Fruit fly (Drosophila melanogaster) whole organism, embryonic: ENCODE results near the gene Rad60.

Experiments used
- Bdp1 ChIP-seq: fragments of 200-800 bp; sonication (Bioruptor generic); optimal IDR thresholded peaks from 3 replicates; lab custom pipeline; 2016; ENCODE audit warnings: missing biosample characterization, missing genetic modification characterization
- Bgb ChIP-seq: fragments of 200-800 bp; sonication (Bioruptor generic); IDR thresholded peaks from 2 replicates; pipeline ENCODE4 v1.3.6; 2022; ENCODE audit warnings: missing biosample characterization, missing genetic modification characterization; ENCODE audit not compliant: partially characterized antibody
- C15 ChIP-seq: fragments of 200-800 bp; sonication (Bioruptor generic); IDR thresholded peaks from 3 replicates; pipeline ENCODE4 v1.3.6; 2022; ENCODE audit warnings: missing biosample characterization, missing genetic modification characterization
- CG10366 ChIP-seq: fragments of 200-800 bp; sonication (Bioruptor generic); IDR thresholded peaks from 2 replicates; pipeline ENCODE4 v1.3.6; 2022; ENCODE audit warnings: missing biosample characterization, missing genetic modification characterization
- CG11085 ChIP-seq: fragments of 200-800 bp; sonication (Bioruptor generic); IDR thresholded peaks from 2 replicates; pipeline ENCODE4 v1.3.6; 2022; ENCODE audit warnings: missing biosample characterization, missing genetic modification characterization
- CG11560 ChIP-seq: fragments of 200-800 bp; sonication (Bioruptor generic); IDR thresholded peaks from 3 replicates; pipeline ENCODE4 v1.3.6; 2022; ENCODE audit warnings: missing biosample characterization, missing genetic modification characterization
- CG12155 ChIP-seq: fragments of 200-800 bp; sonication (Bioruptor generic); optimal IDR thresholded peaks from 3 replicates; lab custom pipeline; 2016; ENCODE audit warnings: missing biosample characterization, missing genetic modification characterization
- CG14014 ChIP-seq: fragments of 200-800 bp; sonication (Bioruptor generic); IDR thresholded peaks from 2 replicates; pipeline ENCODE4 v1.3.6; 2022; ENCODE audit warnings: missing biosample characterization, missing genetic modification characterization
- CG14860 ChIP-seq: fragments of 200-800 bp; sonication (Bioruptor generic); IDR thresholded peaks from 3 replicates; pipeline ENCODE4 v1.3.6; 2022; ENCODE audit warnings: missing biosample characterization, missing genetic modification characterization; ENCODE audit not compliant: partially characterized antibody
- CG17359 ChIP-seq: fragments of 200-800 bp; sonication (Bioruptor generic); optimal IDR thresholded peaks from 3 replicates; lab custom pipeline; 2018; ENCODE audit warnings: missing biosample characterization, mild to moderate bottlenecking, missing genetic modification characterization, moderate library complexity
- CG17912 ChIP-seq: fragments of 200-800 bp; sonication (Bioruptor generic); optimal IDR thresholded peaks from 2 replicates; lab custom pipeline; 2018; ENCODE audit warnings: missing biosample characterization, mild to moderate bottlenecking, missing genetic modification characterization
- CG2199 ChIP-seq: fragments of 200-800 bp; sonication (Bioruptor generic); IDR thresholded peaks from 3 replicates; pipeline ENCODE4 v1.3.6; 2022; ENCODE audit warnings: missing biosample characterization, missing genetic modification characterization
- CG2202 ChIP-seq: fragments of 200-800 bp; sonication (Bioruptor generic); optimal IDR thresholded peaks from 2 replicates; lab custom pipeline; 2018; ENCODE audit warnings: missing biosample characterization, mild to moderate bottlenecking, missing genetic modification characterization
- CG32767 ChIP-seq: fragments of 200-800 bp; sonication (Bioruptor generic); IDR thresholded peaks from 2 replicates; pipeline ENCODE4 v1.3.6; 2022; ENCODE audit warnings: missing biosample characterization, missing genetic modification characterization
- CG3726 ChIP-seq: fragments of 200-800 bp; sonication (Bioruptor generic); IDR thresholded peaks from 3 replicates; pipeline ENCODE4, ENCODE4 v1.3.6; 2022; ENCODE audit warnings: missing biosample characterization, missing genetic modification characterization
- CG5180 ChIP-seq: fragments of 200-800 bp; sonication (Bioruptor generic); optimal IDR thresholded peaks from 3 replicates; lab custom pipeline; 2017; ENCODE audit warnings: missing biosample characterization, missing genetic modification characterization, mild to moderate bottlenecking, moderate library complexity, missing genetic modification reagents
- CG5953 ChIP-seq: fragments of 200-800 bp; sonication (Bioruptor generic); IDR thresholded peaks from 2 replicates; pipeline ENCODE4 v1.3.6; 2022; ENCODE audit warnings: missing biosample characterization, missing genetic modification characterization
- CG6654 ChIP-seq: fragments of 200-800 bp; sonication (Bioruptor generic); optimal IDR thresholded peaks from 2 replicates; lab custom pipeline; 2017; ENCODE audit warnings: missing biosample characterization, mild to moderate bottlenecking, missing genetic modification characterization
- CG7556 ChIP-seq: fragments of 200-800 bp; sonication (Bioruptor generic); optimal IDR thresholded peaks from 2 replicates; lab custom pipeline; 2017; ENCODE audit warnings: missing biosample characterization, mild to moderate bottlenecking, missing genetic modification characterization
- CHES-1-like ChIP-seq: fragments of 200-800 bp; sonication (Bioruptor generic); optimal IDR thresholded peaks from 2 replicates; lab custom pipeline; 2016; ENCODE audit warnings: missing biosample characterization, missing genetic modification characterization
- Camta ChIP-seq: fragments of 200-800 bp; sonication (Bioruptor generic); optimal IDR thresholded peaks from 2 replicates; lab custom pipeline; 2016; ENCODE audit warnings: missing biosample characterization, missing genetic modification characterization
- Dad ChIP-seq: fragments of 200-800 bp; sonication (Bioruptor generic); optimal IDR thresholded peaks from 3 replicates; lab custom pipeline; 2016; ENCODE audit warnings: missing biosample characterization, missing genetic modification characterization
- Dek ChIP-seq: fragments of 200-800 bp; sonication (Bioruptor generic); optimal IDR thresholded peaks from 3 replicates; lab custom pipeline; 2019; ENCODE audit warnings: missing biosample characterization, mild to moderate bottlenecking, missing genetic modification characterization, moderate library complexity
- Dip3 ChIP-seq: fragments of 200-800 bp; sonication (Bioruptor generic); optimal IDR thresholded peaks from 3 replicates; lab custom pipeline; 2016; ENCODE audit warnings: missing biosample characterization, missing genetic modification characterization
- Ets97D ChIP-seq: fragments of 200-800 bp; sonication (Bioruptor generic); optimal IDR thresholded peaks from 3 replicates; lab custom pipeline; 2016; ENCODE audit warnings: missing biosample characterization, missing genetic modification characterization
- Hr51 ChIP-seq, 2 experiments: fragments of 200-800 bp; sonication (Bioruptor generic); optimal IDR thresholded peaks; 2 replicates in 1 of 2; 3 replicates in 1 of 2; lab custom pipeline; 2016 to 2018; ENCODE audit warnings: missing biosample characterization in 2 of 2, missing genetic modification characterization in 2 of 2, mild to moderate bottlenecking in 1 of 2, moderate library complexity in 1 of 2
- Hr78 ChIP-seq, 2 experiments: fragments of 200-800 bp in 1 of 2; fragments of >200 bp in 1 of 2; sonication (Bioruptor generic) in 1 of 2; optimal IDR thresholded peaks; 2 replicates each; lab custom pipeline; 2017 to 2019; ENCODE audit warnings: missing biosample characterization in 2 of 2, missing genetic modification characterization in 2 of 2, mild to moderate bottlenecking in 1 of 2, moderate library complexity in 1 of 2
- Nf-YC ChIP-seq: fragments of 200-800 bp; optimal IDR thresholded peaks from 3 replicates; lab custom pipeline; 2019; ENCODE audit warnings: missing biosample characterization, mild to moderate bottlenecking, missing genetic modification characterization, moderate library complexity
- Ptx1 ChIP-seq: fragments of 200-800 bp; sonication (Bioruptor generic); IDR thresholded peaks from 2 replicates; pipeline ENCODE4 v1.3.6; 2022; ENCODE audit warnings: missing biosample characterization, missing genetic modification characterization
- TFAM ChIP-seq: fragments of 200-800 bp; sonication (Bioruptor generic); optimal IDR thresholded peaks from 2 replicates; lab custom pipeline; 2017; ENCODE audit warnings: missing biosample characterization, missing genetic modification characterization, inconsistent platforms
- az2 ChIP-seq: fragments of 200-800 bp; sonication (Bioruptor generic); optimal IDR thresholded peaks from 3 replicates; lab custom pipeline; 2016; ENCODE audit warnings: missing biosample characterization, missing genetic modification characterization
- cas ChIP-seq: fragments of 200-800 bp; sonication (Bioruptor generic); IDR thresholded peaks from 2 replicates; pipeline ENCODE4 v1.3.6; 2022; ENCODE audit warnings: missing biosample characterization, missing genetic modification characterization
- cg ChIP-seq: fragments of 200-800 bp; sonication (Bioruptor generic); optimal IDR thresholded peaks from 3 replicates; lab custom pipeline; 2019; ENCODE audit warnings: missing biosample characterization, mild to moderate bottlenecking, missing genetic modification characterization, moderate library complexity
- chm ChIP-seq: fragments of 200-800 bp; sonication (Bioruptor generic); IDR thresholded peaks from 2 replicates; pipeline ENCODE4 v1.3.6; 2022; ENCODE audit warnings: missing biosample characterization, missing genetic modification characterization
- cwo ChIP-seq: fragments of 200-800 bp; sonication (Bioruptor generic); optimal IDR thresholded peaks from 3 replicates; lab custom pipeline; 2017; ENCODE audit warnings: missing biosample characterization, missing genetic modification characterization, mild to moderate bottlenecking, moderate library complexity, missing genetic modification reagents
- dm ChIP-seq: fragments of 200-800 bp; sonication (Bioruptor generic); optimal IDR thresholded peaks from 3 replicates; lab custom pipeline; 2016; ENCODE audit warnings: missing biosample characterization, missing genetic modification characterization
- ewg ChIP-seq: fragments of 200-800 bp; sonication (Bioruptor generic); optimal IDR thresholded peaks from 3 replicates; lab custom pipeline; 2017; ENCODE audit warnings: mild to moderate bottlenecking, missing biosample characterization, missing genetic modification reagents, missing genetic modification characterization
- fd3F ChIP-seq: fragments of 200-800 bp; sonication (Bioruptor generic); optimal IDR thresholded peaks from 2 replicates; lab custom pipeline; 2018; ENCODE audit warnings: missing biosample characterization, mild to moderate bottlenecking, missing genetic modification characterization, moderate library complexity
- gfzf ChIP-seq: fragments of 200-800 bp; sonication (Bioruptor generic); optimal IDR thresholded peaks from 2 replicates; lab custom pipeline; 2016; ENCODE audit warnings: missing biosample characterization, mild to moderate bottlenecking, missing genetic modification characterization, moderate library complexity
- gsb ChIP-seq: fragments of 200-800 bp; sonication (Bioruptor generic); IDR thresholded peaks from 2 replicates; pipeline ENCODE4 v1.3.6; 2022; ENCODE audit warnings: missing biosample characterization, missing genetic modification characterization
- nau ChIP-seq: fragments of 200-800 bp; sonication (Bioruptor generic); optimal IDR thresholded peaks from 3 replicates; lab custom pipeline; 2017; ENCODE audit warnings: missing biosample characterization, mild to moderate bottlenecking, missing genetic modification characterization, missing genetic modification reagents
- pan ChIP-seq, 4 experiments: fragments of >200 bp in 3 of 4; fragments of 200-800 bp in 1 of 4; sonication (Bioruptor generic) in 1 of 4; optimal IDR thresholded peaks in 3 of 4; IDR thresholded peaks in 1 of 4; 2 replicates each; pipeline versions ENCODE4 v1.3.6 to Lab custom; 2017 to 2022; ENCODE audit warnings: missing biosample characterization in 2 of 4, missing genetic modification characterization in 2 of 4, mixed read lengths in 1 of 4
- pita ChIP-seq: fragments of 200-800 bp; sonication (Bioruptor generic); optimal IDR thresholded peaks from 2 replicates; lab custom pipeline; 2017; ENCODE audit warnings: missing biosample characterization, mild to moderate bottlenecking, missing genetic modification characterization
- psq ChIP-seq: fragments of 200-800 bp; sonication (Bioruptor generic); optimal IDR thresholded peaks from 2 replicates; lab custom pipeline; 2017; ENCODE audit warnings: missing biosample characterization, missing genetic modification characterization
- seq ChIP-seq: fragments of 200-800 bp; sonication (Bioruptor generic); IDR thresholded peaks from 2 replicates; pipeline ENCODE4 v1.3.6; 2022; ENCODE audit warnings: missing biosample characterization, missing genetic modification characterization
- sima ChIP-seq: fragments of 200-800 bp; sonication (Bioruptor generic); optimal IDR thresholded peaks from 2 replicates; lab custom pipeline; 2016; ENCODE audit warnings: missing biosample characterization, missing genetic modification characterization
- so ChIP-seq: fragments of 200-800 bp; sonication (Bioruptor generic); IDR thresholded peaks from 3 replicates; pipeline ENCODE4 v1.3.6; 2022; ENCODE audit warnings: missing biosample characterization, missing genetic modification characterization
- tin ChIP-seq: fragments of 200-800 bp; sonication (Bioruptor generic); optimal IDR thresholded peaks from 3 replicates; lab custom pipeline; 2016; ENCODE audit warnings: missing biosample characterization, missing genetic modification characterization
- tna ChIP-seq: fragments of 200-800 bp; sonication (Bioruptor generic); IDR thresholded peaks from 2 replicates; pipeline ENCODE4 v1.3.6; 2022; ENCODE audit warnings: missing biosample characterization, missing genetic modification characterization; ENCODE audit not compliant: partially characterized antibody
- vnd ChIP-seq: fragments of 200-800 bp; sonication (Bioruptor generic); IDR thresholded peaks from 3 replicates; pipeline ENCODE4 v1.3.6; 2022; ENCODE audit warnings: missing biosample characterization, missing genetic modification characterization; ENCODE audit not compliant: partially characterized antibody
- yki ChIP-seq: fragments of >200 bp; optimal IDR thresholded peaks from 3 replicates; lab custom pipeline; 2018

Rad60 gene

DNA sequence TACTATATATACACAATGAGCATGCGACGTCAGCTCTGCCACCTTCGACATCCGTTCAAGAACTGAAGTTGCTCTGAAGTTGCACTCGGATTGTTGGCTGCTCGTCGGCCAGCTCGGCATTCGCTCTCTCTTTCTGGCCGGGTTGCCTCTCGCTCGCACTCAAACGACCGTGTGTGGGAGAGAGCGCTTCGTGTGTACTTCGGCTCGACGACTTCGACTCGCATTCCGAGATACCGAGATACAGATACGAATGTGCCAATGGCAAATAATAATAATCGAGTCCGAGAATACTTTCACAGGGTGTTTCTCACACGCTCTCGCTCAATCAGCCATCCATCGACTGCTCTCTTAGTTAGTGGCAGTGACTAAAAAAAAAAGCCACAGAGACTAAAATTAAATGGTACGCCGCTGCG is 44.1 kb upstream of the Rad60 start (continued):
- TF ChIP-seq pan (optimal IDR thresholded peaks at IDR 0.05; lab: Kevin White, UChicago), result no peak
- TF ChIP-seq pan (GFP tag; optimal IDR thresholded peaks at IDR 0.05 in 1 of 2, IDR thresholded peaks at IDR 0.05 in 1 of 2), result peak in 1 of 2 experiments; percentile 48
- TF ChIP-seq CG32767 (GFP tag; lab: Robert Waterston, UW), result peak; percentile 72
- TF ChIP-seq Ptx1 (GFP tag; lab: Robert Waterston, UW), result no peak
- TF ChIP-seq TFAM (GFP tag; lab: Kevin White, UChicago), result no peak
- TF ChIP-seq Hr51 (GFP tag; optimal IDR thresholded peaks at IDR 0.05; lab: Kevin White, UChicago), result no peak
- TF ChIP-seq CG6654 (GFP tag; lab: Kevin White, UChicago), result no peak
- TF ChIP-seq gfzf (GFP tag; lab: Kevin White, UChicago), result no peak
- no peak for TF ChIP-seq CG10366 (GFP tag; lab: Robert Waterston, UW)
- no peak for TF ChIP-seq cwo (GFP tag; lab: Kevin White, UChicago)
- no peak for TF ChIP-seq psq (GFP tag; lab: Kevin White, UChicago)
- TF ChIP-seq Dad (GFP tag; lab: Kevin White, UChicago), result no peak
- TF ChIP-seq gsb, result no peak
- no peak for TF ChIP-seq vnd
- no peak for TF ChIP-seq cas
- TF ChIP-seq sima (GFP tag; lab: Kevin White, UChicago), result no peak
- no peak for TF ChIP-seq Ets97D (GFP tag; lab: Kevin White, UChicago)
- TF ChIP-seq CG17359 (tag; lab: Kevin White, UChicago), result peak; percentile 8
- TF ChIP-seq nau, result no peak
- TF ChIP-seq CHES-1-like, result no peak
- TF ChIP-seq ewg (GFP tag; lab: Kevin White, UChicago), result peak; percentile 47
- TF ChIP-seq cg (GFP tag; lab: Kevin White, UChicago), result peak; percentile 61
- peak; percentile 45 for TF ChIP-seq CG17912 (GFP tag; lab: Kevin White, UChicago)
- TF ChIP-seq seq (GFP tag; lab: Robert Waterston, UW), result no peak; the same call in 1 of the 2 replicates
- no peak for TF ChIP-seq CG5953
- TF ChIP-seq tin (GFP tag; lab: Kevin White, UChicago), result no peak
- TF ChIP-seq so (GFP tag; lab: Robert Waterston, UW), result no peak; the same call in 2 of the 3 replicates
- peak; percentile 54; the same call in 1 of the 2 replicates for TF ChIP-seq tna (GFP tag; lab: Robert Waterston, UW)
- TF ChIP-seq CG5180, result peak; percentile 68
- TF ChIP-seq C15, result no peak
- no peak for TF ChIP-seq Hr78 (GFP tag; optimal IDR thresholded peaks at IDR 0.05; lab: Kevin White, UChicago)
- peak; percentile 8 for TF ChIP-seq dm (GFP tag; lab: Kevin White, UChicago)
- peak; percentile 1 for TF ChIP-seq yki (lab: Kevin White, UChicago)
- no peak for TF ChIP-seq CG3726 (GFP tag; lab: Robert Waterston, UW)
- TF ChIP-seq CG14860 (GFP tag; lab: Robert Waterston, UW), result no peak
- TF ChIP-seq CG7556, result no peak
- peak; percentile 23 for TF ChIP-seq CG12155 (GFP tag; lab: Kevin White, UChicago)
- TF ChIP-seq Dek (tag; lab: Kevin White, UChicago), result no peak
- TF ChIP-seq Camta (GFP tag; lab: Kevin White, UChicago), result no peak
- TF ChIP-seq Bdp1, result no peak
- peak; percentile 98 for TF ChIP-seq Nf-YC (tag; lab: Kevin White, UChicago)
- no peak; the same call in 1 of the 2 replicates for TF ChIP-seq CG14014
- no peak for TF ChIP-seq fd3F
- no peak for TF ChIP-seq pita (GFP tag; lab: Kevin White, UChicago)
- no peak for TF ChIP-seq CG11085 (GFP tag; lab: Robert Waterston, UW)
- TF ChIP-seq CG11560, result no peak
- peak; percentile 69 for TF ChIP-seq Bgb
- TF ChIP-seq Dip3, result no peak
- TF ChIP-seq CG2199 (GFP tag; lab: Robert Waterston, UW), result peak; percentile 81; the same call in 1 of the 3 replicates
- no peak for TF ChIP-seq chm
- no peak for TF ChIP-seq az2 (GFP tag; lab: Kevin White, UChicago)
- no peak for TF ChIP-seq CG2202 (tag; lab: Kevin White, UChicago)
